Fruit fly (Drosophila melanogaster): ENCODE results near the gene ss.

ss gene

DNA sequence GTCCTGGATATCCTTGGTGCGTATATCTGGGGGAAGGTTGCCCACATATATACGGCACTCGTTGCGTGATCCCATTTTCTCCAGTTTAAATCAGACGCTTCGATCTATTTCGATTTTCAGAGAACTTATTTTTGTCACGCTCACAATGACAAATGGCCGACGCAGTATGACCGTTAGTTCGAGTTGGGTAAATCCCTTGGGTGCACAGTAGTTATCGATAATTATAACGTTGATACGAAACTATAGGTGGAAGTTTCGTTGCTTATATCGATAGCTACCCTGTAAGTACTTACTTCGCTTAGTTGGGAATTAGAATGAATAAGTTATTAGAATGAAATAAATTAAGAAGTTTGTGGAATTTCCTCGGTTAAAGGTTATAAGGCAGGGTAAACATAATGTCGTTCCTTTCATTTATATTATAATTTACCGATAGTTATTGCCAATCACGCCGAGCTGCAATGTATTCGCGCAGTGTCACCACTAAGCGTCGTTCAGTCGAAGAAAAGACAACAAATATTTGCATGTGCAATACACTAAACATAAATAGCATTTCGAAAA lies 61.6 kb downstream of the ss start, which contains the start of the genes SF2 and pad (continued):
- peak; percentile 84 for TF ChIP-seq Sox14 (GFP tag; optimal IDR thresholded peaks at IDR 0.05)
- TF ChIP-seq CG7368 (GFP tag; optimal IDR thresholded peaks at IDR 0.05): peak; percentile 51
- TF ChIP-seq dsx (GFP tag; optimal IDR thresholded peaks at IDR 0.05; ENCODE audit: poor library complexity, severe bottlenecking): peak; percentile 79
- TF ChIP-seq Hr38 (GFP tag; optimal IDR thresholded peaks at IDR 0.05): no peak
- TF ChIP-seq cyc (GFP tag; optimal IDR thresholded peaks at IDR 0.05): peak; percentile 78
- peak; percentile 81 for TF ChIP-seq Hr4 (GFP tag; optimal IDR thresholded peaks at IDR 0.05)
- TF ChIP-seq CG1621 (tag; optimal IDR thresholded peaks at IDR 0.05): peak; percentile 26
- TF ChIP-seq CG9139 (GFP tag; optimal IDR thresholded peaks at IDR 0.05): peak; percentile 33
- TF ChIP-seq CG3032 (tag; optimal IDR thresholded peaks at IDR 0.05): peak; percentile 76
- no peak for TF ChIP-seq svp (GFP tag)
- TF ChIP-seq fkh (GFP tag; optimal IDR thresholded peaks at IDR 0.05): peak; percentile 95
- TF ChIP-seq CG6276 (GFP tag; optimal IDR thresholded peaks at IDR 0.05): no peak
- TF ChIP-seq esn (GFP tag; optimal IDR thresholded peaks at IDR 0.05): peak; percentile 87
- TF ChIP-seq Gug (GFP tag; IDR thresholded peaks at IDR 0.05): peak; percentile 23; the same call in 1 of the 2 replicates
- TF ChIP-seq Lpt (GFP tag; optimal IDR thresholded peaks at IDR 0.05): peak; percentile 24
- TF ChIP-seq CG6792 (GFP tag; optimal IDR thresholded peaks at IDR 0.05): peak; percentile 54
- TF ChIP-seq Eip75B (GFP tag; optimal IDR thresholded peaks at IDR 0.05): peak; percentile 82

DNA sequence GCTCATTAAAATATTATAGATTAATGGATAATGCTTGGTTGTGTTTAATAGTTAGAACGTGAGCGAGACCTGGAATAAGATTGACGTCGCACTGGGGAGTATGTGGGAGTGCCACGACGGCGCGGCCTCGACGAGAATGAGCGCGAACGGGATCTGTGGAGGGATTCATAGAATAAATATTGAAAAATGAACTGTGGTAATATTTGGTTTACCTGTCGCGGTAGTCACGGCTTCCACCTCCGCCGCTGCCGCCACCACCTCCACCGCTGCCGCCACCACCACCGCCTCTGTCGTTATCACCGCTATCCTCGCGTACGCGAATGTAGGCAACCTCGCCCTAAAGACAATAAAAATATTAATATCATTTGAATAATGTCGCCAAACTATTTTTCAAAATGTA lies 62.9 kb downstream of the ss start:
- TF ChIP-seq Met (GFP tag; optimal IDR thresholded peaks at IDR 0.05) (no peak), Hr38 (GFP tag; optimal IDR thresholded peaks at IDR 0.05) (no peak), Sox14 (GFP tag; optimal IDR thresholded peaks at IDR 0.05) (no peak), CG8319 (GFP tag; optimal IDR thresholded peaks at IDR 0.05) (no peak), achi (GFP tag; optimal IDR thresholded peaks at IDR 0.05) (no peak), Blimp-1 (GFP tag; optimal IDR thresholded peaks at IDR 0.05) (no peak), CG16779 (tag; optimal IDR thresholded peaks at IDR 0.05) (no peak), Sox15 (GFP tag; optimal IDR thresholded peaks at IDR 0.05) (no peak), CG9139 (GFP tag; optimal IDR thresholded peaks at IDR 0.05) (peak; percentile 34), CG15336 (GFP tag; IDR thresholded peaks at IDR 0.05) (0 out of 2 replicates have a peak, but pooled peaks have one; percentile 28), dac (GFP tag; optimal IDR thresholded peaks at IDR 0.05) (no peak), eg (GFP tag; IDR thresholded peaks at IDR 0.05) (peak; percentile 60; the same call in 2 of the 3 replicates), esn (GFP tag; optimal IDR thresholded peaks at IDR 0.05) (no peak), CG31627 (GFP tag; optimal IDR thresholded peaks at IDR 0.05) (no peak), CG6163 (GFP tag; IDR thresholded peaks at IDR 0.05) (peak; percentile 53; the same call in 1 of the 3 replicates), CG10669 (GFP tag; optimal IDR thresholded peaks at IDR 0.05) (no peak), svp (GFP tag) (no peak), Hr39 (GFP tag; optimal IDR thresholded peaks at IDR 0.05) (no peak), CG6792 (GFP tag; optimal IDR thresholded peaks at IDR 0.05) (no peak), CG3919 (GFP tag; optimal IDR thresholded peaks at IDR 0.05) (peak; percentile 2), Ets96B (tag; optimal IDR thresholded peaks at IDR 0.05) (no peak), Eip78C (GFP tag) (peak; percentile 71), CG34406 (GFP tag; optimal IDR thresholded peaks at IDR 0.05) (no peak), vri (GFP tag; optimal IDR thresholded peaks at IDR 0.05) (no peak), Ets21C (GFP tag; optimal IDR thresholded peaks at IDR 0.05) (no peak), CG11762 (GFP tag; optimal IDR thresholded peaks at IDR 0.05; ENCODE audit: insufficient read depth) (no peak), CG32006 (GFP tag; optimal IDR thresholded peaks at IDR 0.05) (no peak), CG6808 (GFP tag; optimal IDR thresholded peaks at IDR 0.05) (peak; percentile 42), CG1621 (tag; optimal IDR thresholded peaks at IDR 0.05) (peak; percentile 6), Hr4 (GFP tag; optimal IDR thresholded peaks at IDR 0.05) (no peak), Sox102F (GFP tag; optimal IDR thresholded peaks at IDR 0.05) (no peak), CG8632 (GFP tag; optimal IDR thresholded peaks at IDR 0.05) (no peak), ss (GFP tag; optimal IDR thresholded peaks at IDR 0.05) (peak in 1 of 2 experiments; percentile 80), CG11902 (GFP tag; optimal IDR thresholded peaks at IDR 0.05) (no peak), fd85E (GFP tag; optimal IDR thresholded peaks at IDR 0.05) (no peak), Eip75B (GFP tag; optimal IDR thresholded peaks at IDR 0.05) (no peak), dsx (GFP tag; optimal IDR thresholded peaks at IDR 0.05; ENCODE audit: poor library complexity, severe bottlenecking) (no peak), salr (GFP tag; optimal IDR thresholded peaks at IDR 0.05) (no peak), OdsH (GFP tag; optimal IDR thresholded peaks at IDR 0.05) (no peak), lz (GFP tag; optimal IDR thresholded peaks at IDR 0.05) (no peak), net (GFP tag; optimal IDR thresholded peaks at IDR 0.05) (no peak)

Data from whole organism, prepupa.